Worm (Caenorhabditis elegans) whole organism, young adult: Measurements from ENCODE around the gene lgc-45.

ENCODE experiments used
- B0019.2 ChIP-seq: fragments of 200-800 bp; sonication (Bioruptor generic); conservative IDR thresholded peaks from 2 replicates; pipeline ENCODE4 v1.3.6; 2022; ENCODE audit warnings: missing genetic modification reagents, missing genetic modification characterization, missing compliant biosample characterization
- B0336.3 ChIP-seq: fragments of 200-800 bp; sonication (Bioruptor generic); IDR thresholded peaks from 2 replicates; pipeline ENCODE4 v1.3.6; 2022; ENCODE audit warnings: missing genetic modification characterization, missing compliant biosample characterization
- C06A6.2 ChIP-seq: fragments of 200-800 bp; sonication (Bioruptor generic); conservative IDR thresholded peaks from 2 replicates; pipeline ENCODE4 v1.3.6; 2022; ENCODE audit warnings: missing genetic modification characterization, missing compliant biosample characterization
- F22D6.2 ChIP-seq: sonication (generic microtip); optimal IDR thresholded peaks from 2 replicates; lab custom pipeline; 2016; ENCODE audit warnings: mild to moderate bottlenecking, missing genetic modification characterization, missing compliant biosample characterization
- F23B12.7 ChIP-seq: sonication (generic microtip); optimal IDR thresholded peaks from 2 replicates; lab custom pipeline; 2017; ENCODE audit warnings: missing genetic modification characterization, mild to moderate bottlenecking, missing compliant biosample characterization, antibody characterized with exemption, moderate library complexity; ENCODE audit not compliant: insufficient read depth
- F37B4.10 ChIP-seq: fragments of 200-800 bp; sonication (Bioruptor generic); IDR thresholded peaks from 2 replicates; pipeline ENCODE4 v1.3.6; 2022; ENCODE audit warnings: missing genetic modification characterization, missing compliant biosample characterization
- F57A8.1 ChIP-seq: fragments of 200-800 bp; sonication (Bioruptor generic); optimal IDR thresholded peaks from 2 replicates; lab custom pipeline; 2018; ENCODE audit warnings: mild to moderate bottlenecking, missing genetic modification characterization, moderate library complexity, missing compliant biosample characterization
- T26A5.8 ChIP-seq: sonication (generic microtip); optimal IDR thresholded peaks from 2 replicates; lab custom pipeline; 2016; ENCODE audit warnings: missing genetic modification characterization, missing compliant biosample characterization
- Y56A3A.18 ChIP-seq: fragments of 200-800 bp; sonication (Bioruptor generic); IDR thresholded peaks from 2 replicates; pipeline ENCODE4 v1.3.6; 2022; ENCODE audit warnings: missing genetic modification reagents, missing genetic modification characterization, missing compliant biosample characterization
- Y95B8A.8 ChIP-seq: fragments of 200-800 bp; sonication (Bioruptor generic); IDR thresholded peaks from 2 replicates; pipeline ENCODE4 v1.3.6; 2022; ENCODE audit warnings: missing genetic modification reagents, missing genetic modification characterization, missing compliant biosample characterization
- aptf-2 ChIP-seq: fragments of 200-800 bp; sonication (Bioruptor generic); conservative IDR thresholded peaks from 2 replicates; pipeline ENCODE4 v1.3.6; 2022; ENCODE audit warnings: missing genetic modification reagents, missing genetic modification characterization, missing compliant biosample characterization
- athp-1 ChIP-seq: sonication (generic microtip); optimal IDR thresholded peaks from 2 replicates; lab custom pipeline; 2017; ENCODE audit warnings: mild to moderate bottlenecking, missing genetic modification characterization, missing compliant biosample characterization
- attf-3 ChIP-seq: fragments of 200-800 bp; sonication (Bioruptor generic); conservative IDR thresholded peaks from 2 replicates; pipeline ENCODE4 v1.3.6; 2022; ENCODE audit warnings: missing genetic modification reagents, missing genetic modification characterization, missing compliant biosample characterization
- attf-6 ChIP-seq: fragments of 200-800 bp; sonication (Bioruptor generic); IDR thresholded peaks from 2 replicates; pipeline ENCODE4 v1.3.6; 2022; ENCODE audit warnings: missing genetic modification reagents, missing genetic modification characterization, missing compliant biosample characterization
- ceh-100 ChIP-seq: fragments of 200-800 bp; sonication (Bioruptor generic); IDR thresholded peaks from 2 replicates; pipeline ENCODE4 v1.3.6; 2022; ENCODE audit warnings: missing genetic modification reagents, missing genetic modification characterization, missing compliant biosample characterization
- ceh-40 ChIP-seq: fragments of 200-800 bp; sonication (Bioruptor generic); IDR thresholded peaks from 2 replicates; pipeline ENCODE4 v1.3.6; 2022; ENCODE audit warnings: missing genetic modification characterization, missing compliant biosample characterization
- chd-7 ChIP-seq: sonication (generic microtip); optimal IDR thresholded peaks from 2 replicates; lab custom pipeline; 2016; ENCODE audit warnings: mild to moderate bottlenecking, missing genetic modification characterization, moderate library complexity, missing compliant biosample characterization
- dox-1 ChIP-seq: fragments of 200-800 bp; sonication (Bioruptor generic); IDR thresholded peaks from 2 replicates; pipeline ENCODE4 v1.3.6; 2022; ENCODE audit warnings: missing genetic modification reagents, missing genetic modification characterization, missing compliant biosample characterization
- dpff-1 ChIP-seq: sonication (generic microtip); optimal IDR thresholded peaks from 2 replicates; lab custom pipeline; 2017; ENCODE audit warnings: mild to moderate bottlenecking, missing genetic modification characterization, missing compliant biosample characterization
- dpl-1 ChIP-seq: fragments of 150-350 bp; optimal IDR thresholded peaks from 2 replicates; lab custom pipeline; 2014; ENCODE audit warnings: missing biosample characterization, missing genetic modification reagents, missing genetic modification characterization
- efl-1 ChIP-seq: fragments of 150-350 bp; optimal IDR thresholded peaks from 2 replicates; lab custom pipeline; 2014; ENCODE audit warnings: missing biosample characterization, missing genetic modification reagents, missing genetic modification characterization
- egl-18 ChIP-seq: fragments of 200-800 bp; sonication (Bioruptor generic); IDR thresholded peaks from 2 replicates; pipeline ENCODE4 v1.3.6; 2022; ENCODE audit warnings: missing genetic modification reagents, missing genetic modification characterization, missing compliant biosample characterization
- egrh-3 ChIP-seq: fragments of 200-800 bp; sonication (Bioruptor generic); IDR thresholded peaks from 2 replicates; pipeline ENCODE4 v1.3.6; 2022; ENCODE audit warnings: missing genetic modification reagents, missing genetic modification characterization, missing compliant biosample characterization
- gei-17 ChIP-seq: fragments of 200-800 bp; sonication (Bioruptor generic); optimal IDR thresholded peaks from 2 replicates; lab custom pipeline; 2018; ENCODE audit warnings: mild to moderate bottlenecking, missing genetic modification characterization, missing compliant biosample characterization
- hsf-1 ChIP-seq: fragments of 200-800 bp; sonication (Bioruptor generic); IDR thresholded peaks from 2 replicates; pipeline ENCODE4 v1.3.6; 2022; ENCODE audit warnings: missing genetic modification reagents, missing genetic modification characterization, missing compliant biosample characterization
- let-607 ChIP-seq, 2 experiments: fragments of 200-800 bp in 1 of 2; sonication (Bioruptor generic) in 1 of 2; sonication (generic microtip) in 1 of 2; optimal IDR thresholded peaks; 2 replicates each; lab custom pipeline; 2016 to 2018; ENCODE audit warnings: mild to moderate bottlenecking in 2 of 2, missing compliant biosample characterization in 2 of 2, missing genetic modification characterization in 2 of 2, moderate library complexity in 2 of 2, missing genotype in 1 of 2
- lsl-1 ChIP-seq: fragments of 200-800 bp; sonication (Bioruptor generic); optimal IDR thresholded peaks from 2 replicates; lab custom pipeline; 2018; ENCODE audit warnings: mild to moderate bottlenecking, missing genetic modification characterization, moderate library complexity, missing compliant biosample characterization
- lsy-27 ChIP-seq: sonication (generic microtip); optimal IDR thresholded peaks from 2 replicates; lab custom pipeline; 2017; ENCODE audit warnings: missing genetic modification characterization, mild to moderate bottlenecking, missing compliant biosample characterization, antibody characterized with exemption, missing genotype, borderline replicate concordance; ENCODE audit not compliant: insufficient read depth
- madf-10 ChIP-seq: sonication (generic microtip); optimal IDR thresholded peaks from 2 replicates; lab custom pipeline; 2016; ENCODE audit warnings: mild to moderate bottlenecking, missing genetic modification characterization, missing compliant biosample characterization
- madf-3 ChIP-seq: fragments of 200-800 bp; sonication (Bioruptor generic); IDR thresholded peaks from 2 replicates; pipeline ENCODE4 v1.3.6; 2022; ENCODE audit warnings: missing genetic modification reagents, missing genetic modification characterization, missing compliant biosample characterization
- madf-6 ChIP-seq: fragments of 200-800 bp; sonication (Bioruptor generic); IDR thresholded peaks from 2 replicates; pipeline ENCODE4 v1.3.6; 2022; ENCODE audit warnings: missing genetic modification reagents, missing genetic modification characterization, missing compliant biosample characterization
- nhr-179 ChIP-seq: sonication (generic microtip); optimal IDR thresholded peaks from 2 replicates; lab custom pipeline; 2016; ENCODE audit warnings: mild to moderate bottlenecking, missing genetic modification characterization, missing compliant biosample characterization
- pbrm-1 ChIP-seq: fragments of 200-800 bp; sonication (Bioruptor generic); IDR thresholded peaks from 2 replicates; pipeline ENCODE4 v1.3.6; 2022; ENCODE audit warnings: missing genetic modification reagents, missing genetic modification characterization, missing compliant biosample characterization
- pha-4 ChIP-seq: fragments of 150-350 bp; sonication (generic microtip); optimal IDR thresholded peaks from 2 replicates; lab custom pipeline; 2014; ENCODE audit warnings: missing biosample characterization, missing genetic modification reagents, missing genetic modification characterization
- repo-1 ChIP-seq: sonication (generic microtip); optimal IDR thresholded peaks from 2 replicates; lab custom pipeline; 2017; ENCODE audit warnings: mild to moderate bottlenecking, missing genetic modification characterization, missing compliant biosample characterization
- rpc-1 ChIP-seq, 2 experiments: fragments of 150-350 bp in 1 of 2; sonication (generic microtip) in 1 of 2; optimal IDR thresholded peaks; 2 replicates each; lab custom pipeline; 2014 to 2018; ENCODE audit warnings: missing biosample characterization in 1 of 2, missing genetic modification characterization in 1 of 2, missing genetic modification reagents in 1 of 2, missing genotype in 1 of 2
- sea-2 ChIP-seq: fragments of 200-800 bp; sonication (Bioruptor generic); IDR thresholded peaks from 2 replicates; pipeline ENCODE4 v1.3.6; 2022; ENCODE audit warnings: missing genetic modification characterization, missing compliant biosample characterization
- somi-1 ChIP-seq: fragments of 200-800 bp; sonication (Bioruptor generic); optimal IDR thresholded peaks from 2 replicates; lab custom pipeline; 2018; ENCODE audit warnings: mild to moderate bottlenecking, missing genetic modification characterization, missing compliant biosample characterization
- tbx-9 ChIP-seq: sonication (generic microtip); optimal IDR thresholded peaks from 2 replicates; lab custom pipeline; 2016; ENCODE audit warnings: borderline replicate concordance, missing genetic modification characterization, inconsistent platforms, missing compliant biosample characterization
- unc-130 ChIP-seq: sonication (generic microtip); optimal IDR thresholded peaks from 2 replicates; lab custom pipeline; 2016; ENCODE audit warnings: missing genetic modification reagents, missing genetic modification characterization, missing compliant biosample characterization
- zfh-2 ChIP-seq: fragments of 200-800 bp; sonication (Bioruptor generic); conservative IDR thresholded peaks from 2 replicates; pipeline ENCODE4 v1.3.6; 2022; ENCODE audit warnings: missing genetic modification reagents, missing genetic modification characterization, missing compliant biosample characterization
- ztf-26 ChIP-seq: sonication (generic microtip); optimal IDR thresholded peaks from 2 replicates; lab custom pipeline; 2017; ENCODE audit warnings: missing genetic modification characterization, missing compliant biosample characterization
- ztf-6 ChIP-seq: fragments of 200-800 bp; sonication (Bioruptor generic); IDR thresholded peaks from 2 replicates; pipeline ENCODE4 v1.3.6; 2022; ENCODE audit warnings: missing genetic modification reagents, missing genetic modification characterization, missing compliant biosample characterization

Gene lgc-45

DNA sequence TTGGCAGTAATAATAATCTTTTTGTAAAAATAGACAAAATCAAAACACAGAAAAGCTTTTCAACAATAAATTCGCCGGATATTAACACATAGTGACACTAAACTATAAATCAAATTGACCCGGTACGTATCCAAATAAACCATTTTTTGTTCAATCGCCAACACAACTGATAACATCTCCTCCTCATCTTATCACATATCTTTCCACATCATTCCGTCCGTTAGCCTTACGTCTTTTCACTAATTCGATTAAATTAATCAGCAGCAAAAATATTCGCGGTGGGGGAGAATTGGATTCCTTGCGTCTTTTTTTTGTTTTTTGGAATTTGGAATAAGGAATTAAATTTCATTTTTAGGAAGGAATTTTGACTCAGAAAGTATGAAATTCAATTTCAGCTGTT is 688 bp upstream of the lgc-45 start:
- no peak for TF ChIP-seq ztf-6 (GFP tag; lab: Robert Waterston, UW)
- TF ChIP-seq madf-6 (GFP tag; lab: Robert Waterston, UW), result no peak
- TF ChIP-seq chd-7 (tag; lab: Kevin White, UChicago), result no peak
- TF ChIP-seq lsy-27 (tag; lab: Kevin White, UChicago), result no peak
- TF ChIP-seq zfh-2, result no peak
- TF ChIP-seq pbrm-1 (GFP tag; lab: Robert Waterston, UW), result no peak
- TF ChIP-seq egrh-3 (GFP tag; lab: Robert Waterston, UW), result no peak
- TF ChIP-seq dox-1 (GFP tag; lab: Robert Waterston, UW), result no peak
- TF ChIP-seq madf-10 (tag; lab: Kevin White, UChicago), result no peak
- TF ChIP-seq ceh-100 (GFP tag; lab: Robert Waterston, UW), result no peak
- no peak for TF ChIP-seq B0019.2 (GFP tag; lab: Robert Waterston, UW)
- no peak for TF ChIP-seq lsl-1
- no peak for TF ChIP-seq pha-4 (tag; lab: Kevin White, UChicago)

DNA sequence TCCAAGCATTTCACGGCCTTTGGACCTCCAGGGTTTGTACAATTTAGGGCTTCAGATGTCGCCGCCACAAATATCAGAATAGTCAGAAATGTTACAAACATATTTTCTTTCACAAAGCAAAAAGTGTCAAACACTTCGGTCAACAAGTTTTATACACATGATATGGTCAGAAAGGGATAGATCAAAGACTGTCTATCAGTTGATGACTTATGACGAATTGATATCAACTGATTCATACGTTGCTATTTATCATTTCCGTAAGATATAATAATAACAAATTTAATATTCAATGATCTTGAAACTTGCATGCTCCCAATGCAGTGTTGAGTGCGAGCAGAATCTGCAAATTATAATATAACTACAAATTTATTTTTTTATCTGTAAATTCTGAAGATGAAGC is 3.3 kb downstream of the lgc-45 start, which contains the start of gene W10G11.1:
TSS of gene W10G11.1 (minus strand) at position 101 of the 400 bp plus-strand sequence.
- TF ChIP-seq dpl-1 (GFP tag; lab: Kevin White, UChicago), result no peak
- TF ChIP-seq efl-1, result no peak
- TF ChIP-seq aptf-2 (GFP tag; lab: Robert Waterston, UW), result no peak
- no peak for TF ChIP-seq Y95B8A.8 (GFP tag; lab: Robert Waterston, UW)
- no peak for TF ChIP-seq F23B12.7
- TF ChIP-seq C06A6.2 (GFP tag; lab: Robert Waterston, UW), result no peak
- no peak for TF ChIP-seq tbx-9 (tag; lab: Kevin White, UChicago)
- TF ChIP-seq dpff-1 (tag; lab: Kevin White, UChicago), result no peak
- TF ChIP-seq Y56A3A.18, result no peak
- TF ChIP-seq attf-3 (GFP tag; lab: Robert Waterston, UW), result no peak
- no peak for TF ChIP-seq madf-3 (GFP tag; lab: Robert Waterston, UW)
- TF ChIP-seq ceh-40 (GFP tag; lab: Robert Waterston, UW), result no peak
- TF ChIP-seq let-607 (tag; optimal IDR thresholded peaks at IDR 0.05; lab: Kevin White, UChicago), result no peak
- no peak for TF ChIP-seq ztf-26 (tag; lab: Kevin White, UChicago)
- TF ChIP-seq rpc-1 (optimal IDR thresholded peaks at IDR 0.05; lab: Kevin White, UChicago), result no peak
- TF ChIP-seq rpc-1 (tag; optimal IDR thresholded peaks at IDR 0.05; lab: Kevin White, UChicago), result no peak
- no peak for TF ChIP-seq attf-6 (GFP tag; lab: Robert Waterston, UW)
- no peak for TF ChIP-seq gei-17 (GFP tag; lab: Kevin White, UChicago)
- no peak for TF ChIP-seq repo-1 (tag; lab: Kevin White, UChicago)
- no peak for TF ChIP-seq B0336.3 (GFP tag; lab: Robert Waterston, UW)

DNA sequence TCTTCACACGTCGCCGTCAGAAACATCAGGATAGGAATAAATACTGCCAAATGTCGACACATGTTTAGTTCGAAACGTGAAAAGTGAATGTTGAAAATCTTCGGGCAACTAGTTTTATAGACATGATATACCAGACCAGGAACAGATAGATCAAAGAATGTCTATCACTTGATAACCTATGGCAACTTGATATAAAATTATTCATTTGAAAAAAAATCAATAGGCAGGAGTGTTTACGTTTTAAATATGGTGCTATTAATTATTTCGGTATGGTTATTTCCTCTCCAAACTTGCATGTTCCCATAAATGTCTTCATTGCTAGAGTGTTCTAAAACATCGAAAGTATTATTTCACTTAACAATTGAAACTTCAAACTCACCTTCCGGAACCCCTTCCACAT is 4.3 kb downstream of the lgc-45 start, which contains the start of gene W10G11.2:
TSS of gene W10G11.2 (minus strand) at position 101 of the 400 bp plus-strand sequence.
- no peak for TF ChIP-seq F22D6.2 (tag; lab: Kevin White, UChicago)
- no peak for TF ChIP-seq somi-1 (GFP tag; lab: Kevin White, UChicago)
- TF ChIP-seq egl-18 (GFP tag; lab: Robert Waterston, UW), result no peak
- TF ChIP-seq nhr-179 (tag; lab: Kevin White, UChicago), result no peak
- no peak for TF ChIP-seq T26A5.8 (tag; lab: Kevin White, UChicago)
- no peak for TF ChIP-seq gei-17 (GFP tag; lab: Kevin White, UChicago)
- no peak for TF ChIP-seq unc-130 (GFP tag; lab: Kevin White, UChicago)
- TF ChIP-seq pha-4 (tag; lab: Kevin White, UChicago), result no peak
- no peak for TF ChIP-seq F57A8.1 (GFP tag; lab: Kevin White, UChicago)
- TF ChIP-seq F37B4.10 (GFP tag; lab: Robert Waterston, UW), result no peak
- TF ChIP-seq sea-2, result no peak
- TF ChIP-seq zfh-2, result no peak
- no peak for TF ChIP-seq hsf-1 (GFP tag; lab: Robert Waterston, UW)
- TF ChIP-seq athp-1, result no peak
